Worm (Caenorhabditis elegans) whole organism, midembryonic: ENCODE results near the gene Y75B7AL.2.

Experiments
- klf-2 ChIP-seq: fragments of 200-800 bp; sonication (Bioruptor generic); conservative IDR thresholded peaks from 2 replicates; pipeline ENCODE4 v1.3.6; 2022; ENCODE audit warnings: missing genetic modification reagents, missing genetic modification characterization, missing compliant biosample characterization
- ztf-23 ChIP-seq: fragments of 200-800 bp; sonication (Bioruptor generic); IDR thresholded peaks from 2 replicates; pipeline ENCODE4 v1.3.6; 2022; ENCODE audit warnings: missing genetic modification reagents, missing genetic modification characterization, missing compliant biosample characterization
- ztf-29 ChIP-seq: fragments of 200-800 bp; sonication (Bioruptor generic); IDR thresholded peaks from 2 replicates; pipeline ENCODE4 v1.3.6; 2022; ENCODE audit warnings: missing genetic modification reagents, missing genetic modification characterization, missing compliant biosample characterization

DNA sequence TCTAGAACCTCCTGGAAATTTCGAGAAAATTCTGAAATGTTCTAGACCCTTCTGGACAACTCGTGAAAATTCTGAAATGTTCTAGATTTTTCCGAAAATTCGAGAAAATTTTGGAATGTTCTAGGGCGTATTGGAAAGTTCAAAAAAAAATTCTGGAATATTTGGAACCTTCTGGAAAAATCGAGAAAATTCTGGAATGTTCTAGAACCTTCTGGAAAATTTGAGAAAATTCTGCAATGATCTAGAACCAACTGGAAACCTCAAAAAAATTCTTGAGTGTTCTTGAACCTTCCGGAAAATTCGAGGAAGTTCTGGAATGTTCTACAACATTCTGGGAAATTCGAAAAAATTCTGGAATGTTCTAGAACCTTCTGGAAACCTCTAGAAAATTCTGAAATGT, 5.6 kb downstream of the Y75B7AL.2 start:
- TF ChIP-seq ztf-29 (GFP tag; lab: Robert Waterston, UW) = no peak
- no peak for TF ChIP-seq ztf-23
- TF ChIP-seq klf-2 (GFP tag; lab: Robert Waterston, UW) = no peak
